Fruit fly (Drosophila melanogaster) whole organism, embryonic: ENCODE results near the gene JMJD4.

ENCODE experiments used
- C15 ChIP-seq: fragments of 200-800 bp; sonication (Bioruptor generic); IDR thresholded peaks from 3 replicates; pipeline ENCODE4 v1.3.6; 2022; ENCODE audit warnings: missing biosample characterization, missing genetic modification characterization
- CG10267 ChIP-seq: fragments of 200-800 bp; sonication (Bioruptor generic); optimal IDR thresholded peaks from 2 replicates; lab custom pipeline; 2018; ENCODE audit warnings: missing biosample characterization, mild to moderate bottlenecking, missing genetic modification characterization, moderate library complexity
- CG11696 ChIP-seq: fragments of 200-800 bp; sonication (Bioruptor generic); IDR thresholded peaks from 2 replicates; pipeline ENCODE4 v1.3.6; 2022; ENCODE audit warnings: missing biosample characterization, missing genetic modification characterization
- CG12299 ChIP-seq: fragments of 200-800 bp; sonication (Bioruptor generic); optimal IDR thresholded peaks from 2 replicates; lab custom pipeline; 2018; ENCODE audit warnings: missing biosample characterization, mild to moderate bottlenecking, missing genetic modification characterization
- CG14710 ChIP-seq: fragments of 200-800 bp; sonication (Bioruptor generic); optimal IDR thresholded peaks from 3 replicates; lab custom pipeline; 2019; ENCODE audit warnings: missing biosample characterization, mild to moderate bottlenecking, missing genetic modification characterization, moderate library complexity
- CG16863 ChIP-seq: fragments of 200-800 bp; sonication (Bioruptor generic); optimal IDR thresholded peaks from 3 replicates; lab custom pipeline; 2016; ENCODE audit warnings: missing biosample characterization, missing genetic modification characterization
- CG18619 ChIP-seq: fragments of 200-800 bp; sonication (Bioruptor generic); optimal IDR thresholded peaks from 3 replicates; lab custom pipeline; 2017; ENCODE audit warnings: missing biosample characterization, mild to moderate bottlenecking, missing genetic modification characterization
- CG2678 ChIP-seq: fragments of 200-800 bp; sonication (Bioruptor generic); optimal IDR thresholded peaks from 3 replicates; lab custom pipeline; 2019; ENCODE audit warnings: missing biosample characterization, mild to moderate bottlenecking, missing genetic modification characterization, moderate library complexity
- CG2889 ChIP-seq: fragments of 200-800 bp; sonication (Bioruptor generic); IDR thresholded peaks from 3 replicates; pipeline ENCODE4 v1.3.6; 2022; ENCODE audit warnings: missing biosample characterization, missing genetic modification characterization
- CG31365 ChIP-seq: fragments of 200-800 bp; sonication (Bioruptor generic); optimal IDR thresholded peaks from 2 replicates; lab custom pipeline; 2018; ENCODE audit warnings: missing biosample characterization, mild to moderate bottlenecking, missing genetic modification characterization
- CG32767 ChIP-seq: fragments of 200-800 bp; sonication (Bioruptor generic); IDR thresholded peaks from 2 replicates; pipeline ENCODE4 v1.3.6; 2022; ENCODE audit warnings: missing biosample characterization, missing genetic modification characterization
- CG32772 ChIP-seq: fragments of 200-800 bp; sonication (Bioruptor generic); IDR thresholded peaks from 2 replicates; pipeline ENCODE4 v1.3.6; 2022; ENCODE audit warnings: missing biosample characterization, missing genetic modification characterization
- CG3995 ChIP-seq: fragments of 200-800 bp; sonication (Bioruptor generic); optimal IDR thresholded peaks from 3 replicates; lab custom pipeline; 2016; ENCODE audit warnings: missing biosample characterization, missing genetic modification characterization
- CG4360 ChIP-seq: fragments of 200-800 bp; sonication (Bioruptor generic); IDR thresholded peaks from 2 replicates; pipeline ENCODE4 v1.3.6; 2022; ENCODE audit warnings: missing biosample characterization, missing genetic modification characterization
- CG4730 ChIP-seq: fragments of 200-800 bp; sonication (Bioruptor generic); IDR thresholded peaks from 2 replicates; pipeline ENCODE4 v1.3.6; 2022; ENCODE audit warnings: missing biosample characterization, missing genetic modification characterization
- CG5245 ChIP-seq: fragments of 200-800 bp; sonication (Bioruptor generic); optimal IDR thresholded peaks from 3 replicates; lab custom pipeline; 2016; ENCODE audit warnings: missing biosample characterization, missing genetic modification characterization
- CG6272 ChIP-seq: fragments of 200-800 bp; sonication (Bioruptor generic); IDR thresholded peaks from 2 replicates; pipeline ENCODE4 v1.3.6; 2022; ENCODE audit warnings: missing biosample characterization, missing genetic modification characterization
- CG9437 ChIP-seq: fragments of 200-800 bp; sonication (Bioruptor generic); optimal IDR thresholded peaks from 2 replicates; lab custom pipeline; 2018; ENCODE audit warnings: missing biosample characterization, mild to moderate bottlenecking, missing genetic modification characterization
- CG9876 ChIP-seq: fragments of 200-800 bp; sonication (Bioruptor generic); optimal IDR thresholded peaks from 2 replicates; lab custom pipeline; 2016; ENCODE audit warnings: missing biosample characterization, missing genetic modification characterization
- CG9932 ChIP-seq: fragments of 200-800 bp; sonication (Bioruptor generic); IDR thresholded peaks from 2 replicates; pipeline ENCODE4 v1.3.6; 2022; ENCODE audit warnings: missing biosample characterization, missing genetic modification characterization
- Dip3 ChIP-seq: fragments of 200-800 bp; sonication (Bioruptor generic); optimal IDR thresholded peaks from 3 replicates; lab custom pipeline; 2016; ENCODE audit warnings: missing biosample characterization, missing genetic modification characterization
- Kr ChIP-seq: fragments of 200-800 bp; sonication (Bioruptor generic); optimal IDR thresholded peaks from 2 replicates; lab custom pipeline; 2017; ENCODE audit warnings: missing biosample characterization, mild to moderate bottlenecking, missing genetic modification characterization
- Mes4 ChIP-seq: fragments of 200-800 bp; sonication (Bioruptor generic); optimal IDR thresholded peaks from 2 replicates; lab custom pipeline; 2016; ENCODE audit warnings: missing biosample characterization, missing genetic modification characterization
- Nf-YB ChIP-seq: fragments of 200-800 bp; sonication (Bioruptor generic); optimal IDR thresholded peaks from 3 replicates; lab custom pipeline; 2019; ENCODE audit warnings: missing biosample characterization, mild to moderate bottlenecking, missing genetic modification characterization, moderate library complexity
- Nf-YC ChIP-seq: fragments of 200-800 bp; optimal IDR thresholded peaks from 3 replicates; lab custom pipeline; 2019; ENCODE audit warnings: missing biosample characterization, mild to moderate bottlenecking, missing genetic modification characterization, moderate library complexity
- Scr ChIP-seq: fragments of 200-800 bp; sonication (Bioruptor generic); IDR thresholded peaks from 2 replicates; pipeline ENCODE4 v1.3.6; 2022; ENCODE audit warnings: missing biosample characterization, missing genetic modification characterization; ENCODE audit not compliant: partially characterized antibody
- Six4 ChIP-seq: fragments of 200-800 bp; sonication (Bioruptor generic); optimal IDR thresholded peaks from 2 replicates; lab custom pipeline; 2016; ENCODE audit warnings: missing biosample characterization, missing genetic modification characterization
- bab2 ChIP-seq: fragments of 200-800 bp; sonication (Bioruptor generic); optimal IDR thresholded peaks from 2 replicates; lab custom pipeline; 2016; ENCODE audit warnings: missing biosample characterization, missing genetic modification characterization
- ems ChIP-seq: fragments of 200-800 bp; sonication (Bioruptor generic); optimal IDR thresholded peaks from 3 replicates; lab custom pipeline; 2016; ENCODE audit warnings: missing biosample characterization, missing genetic modification characterization
- eve ChIP-seq, 2 experiments: fragments of >200 bp; optimal IDR thresholded peaks; 2 replicates each; lab custom pipeline; 2017; ENCODE audit warnings: missing biosample characterization in 2 of 2, missing genetic modification characterization in 2 of 2
- gem ChIP-seq: fragments of 200-800 bp; sonication (Bioruptor generic); optimal IDR thresholded peaks from 2 replicates; lab custom pipeline; 2019; ENCODE audit warnings: missing biosample characterization, mild to moderate bottlenecking, missing genetic modification characterization, moderate library complexity
- grn ChIP-seq: fragments of 200-800 bp; sonication (Bioruptor generic); optimal IDR thresholded peaks from 3 replicates; lab custom pipeline; 2017; ENCODE audit warnings: missing biosample characterization, missing genetic modification characterization
- gsb ChIP-seq: fragments of 200-800 bp; sonication (Bioruptor generic); IDR thresholded peaks from 2 replicates; pipeline ENCODE4 v1.3.6; 2022; ENCODE audit warnings: missing biosample characterization, missing genetic modification characterization
- ham ChIP-seq: fragments of 200-800 bp; sonication (Bioruptor generic); IDR thresholded peaks from 2 replicates; pipeline ENCODE4 v1.3.6; 2022; ENCODE audit warnings: missing biosample characterization, missing genetic modification characterization
- jigr1 ChIP-seq: fragments of 200-800 bp; sonication (Bioruptor generic); IDR thresholded peaks from 3 replicates; pipeline ENCODE4 v1.3.6; 2022; ENCODE audit warnings: missing biosample characterization, missing genetic modification characterization
- kni ChIP-seq: fragments of 200-800 bp; sonication (Bioruptor generic); optimal IDR thresholded peaks from 3 replicates; lab custom pipeline; 2017; ENCODE audit warnings: mild to moderate bottlenecking, missing biosample characterization, missing genetic modification reagents, missing genetic modification characterization
- lilli ChIP-seq: fragments of 200-800 bp; sonication (Bioruptor generic); optimal IDR thresholded peaks from 3 replicates; lab custom pipeline; 2016; ENCODE audit warnings: missing biosample characterization, missing genetic modification characterization
- lmd ChIP-seq: fragments of 200-800 bp; sonication (Bioruptor generic); IDR thresholded peaks from 2 replicates; pipeline ENCODE4 v1.3.6; 2022; ENCODE audit warnings: missing biosample characterization, missing genetic modification characterization
- maf-S ChIP-seq: fragments of 200-800 bp; sonication (Bioruptor generic); optimal IDR thresholded peaks from 2 replicates; lab custom pipeline; 2016; ENCODE audit warnings: missing biosample characterization, missing genetic modification characterization
- p53 ChIP-seq: fragments of 200-800 bp; sonication (Bioruptor generic); optimal IDR thresholded peaks from 2 replicates; lab custom pipeline; 2016; ENCODE audit warnings: missing biosample characterization, missing genetic modification characterization
- pan ChIP-seq, 4 experiments: fragments of >200 bp in 3 of 4; fragments of 200-800 bp in 1 of 4; sonication (Bioruptor generic) in 1 of 4; optimal IDR thresholded peaks in 3 of 4; IDR thresholded peaks in 1 of 4; 2 replicates each; pipeline versions ENCODE4 v1.3.6 to Lab custom; 2017 to 2022; ENCODE audit warnings: missing biosample characterization in 2 of 4, missing genetic modification characterization in 2 of 4, mixed read lengths in 1 of 4
- psq ChIP-seq: fragments of 200-800 bp; sonication (Bioruptor generic); optimal IDR thresholded peaks from 2 replicates; lab custom pipeline; 2017; ENCODE audit warnings: missing biosample characterization, missing genetic modification characterization
- ro ChIP-seq: fragments of 200-800 bp; sonication (Bioruptor generic); IDR thresholded peaks from 2 replicates; pipeline ENCODE4 v1.3.6; 2022; ENCODE audit warnings: missing biosample characterization, missing genetic modification characterization
- row ChIP-seq: fragments of 200-800 bp; sonication (Bioruptor generic); IDR thresholded peaks from 3 replicates; pipeline ENCODE4 v1.3.6; 2022; ENCODE audit warnings: missing biosample characterization, missing genetic modification characterization
- sd ChIP-seq: fragments of 200-800 bp; sonication (Bioruptor generic); optimal IDR thresholded peaks from 3 replicates; lab custom pipeline; 2018; ENCODE audit warnings: missing biosample characterization, mild to moderate bottlenecking, missing genetic modification characterization, moderate library complexity
- sna ChIP-seq: fragments of 200-800 bp; sonication (Bioruptor generic); IDR thresholded peaks from 2 replicates; pipeline ENCODE4 v1.3.6; 2022; ENCODE audit warnings: missing biosample characterization, missing genetic modification characterization; ENCODE audit not compliant: partially characterized antibody
- ssp ChIP-seq: fragments of 200-800 bp; sonication (Bioruptor generic); IDR thresholded peaks from 2 replicates; pipeline ENCODE4 v1.3.6; 2022; ENCODE audit warnings: missing biosample characterization, missing genetic modification characterization
- tll ChIP-seq, 2 experiments: fragments of 200-800 bp in 1 of 2; fragments of >200 bp in 1 of 2; sonication (Bioruptor generic) in 1 of 2; optimal IDR thresholded peaks; 2 replicates each; lab custom pipeline; 2017 to 2019; ENCODE audit warnings: missing biosample characterization in 2 of 2, missing genetic modification characterization in 2 of 2, mild to moderate bottlenecking in 1 of 2, moderate library complexity in 1 of 2
- ttk ChIP-seq: fragments of 200-800 bp; sonication (Bioruptor generic); IDR thresholded peaks from 2 replicates; pipeline ENCODE4 v2.1.2; 2022; ENCODE audit warnings: missing biosample characterization, missing genetic modification characterization
- yki ChIP-seq: fragments of >200 bp; optimal IDR thresholded peaks from 3 replicates; lab custom pipeline; 2018

The JMJD4 gene

dm6 chr2L:18148552-18149219 lies 10.4 kb downstream of the JMJD4 start (continued):
- peak; percentile 11 for TF ChIP-seq CG3995 (GFP tag; lab: Kevin White, UChicago)
- no peak for TF ChIP-seq p53 (GFP tag; lab: Kevin White, UChicago)
- TF ChIP-seq Mes4 (GFP tag; lab: Kevin White, UChicago), result peak; percentile 62
- no peak for TF ChIP-seq jigr1 (GFP tag; lab: Robert Waterston, UW)
- TF ChIP-seq row (GFP tag; lab: Robert Waterston, UW), result no peak
- peak; percentile 31 for TF ChIP-seq psq (GFP tag; lab: Kevin White, UChicago)
- peak; percentile 23; the same call in 1 of the 2 replicates for TF ChIP-seq gsb (GFP tag; lab: Robert Waterston, UW)
- TF ChIP-seq tll (GFP tag; optimal IDR thresholded peaks at IDR 0.05; lab: Kevin White, UChicago), result no peak
- TF ChIP-seq kni (GFP tag; lab: Kevin White, UChicago), result peak; percentile 59
- no peak for TF ChIP-seq ttk
- TF ChIP-seq Dip3 (GFP tag; lab: Kevin White, UChicago), result no peak
- no peak for TF ChIP-seq CG32772
- no peak for TF ChIP-seq yki
- TF ChIP-seq CG14710, result peak; percentile 47
- peak; percentile 27 for TF ChIP-seq CG9876
- peak; percentile 66 for TF ChIP-seq gem (tag; lab: Kevin White, UChicago)
- TF ChIP-seq CG16863 (GFP tag; lab: Kevin White, UChicago), result no peak
- 0 out of 2 replicates have a peak, but pooled peaks have one; percentile 32 for TF ChIP-seq CG9932
- TF ChIP-seq ssp (GFP tag; lab: Robert Waterston, UW), result no peak
- peak; percentile 6; the same call in 1 of the 2 replicates for TF ChIP-seq lmd (GFP tag; lab: Robert Waterston, UW)
- TF ChIP-seq CG4360 (GFP tag; lab: Robert Waterston, UW), result no peak
- no peak for TF ChIP-seq CG11696
- TF ChIP-seq CG10267, result peak; percentile 22
- TF ChIP-seq CG6272 (GFP tag; lab: Robert Waterston, UW), result no peak
- TF ChIP-seq sna (GFP tag; lab: Robert Waterston, UW), result no peak
- no peak for TF ChIP-seq Scr (GFP tag; lab: Robert Waterston, UW)
- TF ChIP-seq maf-S (GFP tag; lab: Kevin White, UChicago), result no peak
- TF ChIP-seq Six4 (GFP tag; lab: Kevin White, UChicago), result peak; percentile 3
- TF ChIP-seq CG32767 (GFP tag; lab: Robert Waterston, UW), result peak; percentile 45; the same call in 1 of the 2 replicates
- TF ChIP-seq bab2, result peak; percentile 66
- peak; percentile 51 for TF ChIP-seq Nf-YB (GFP tag; lab: Kevin White, UChicago)
- peak; percentile 80 for TF ChIP-seq grn (GFP tag; lab: Kevin White, UChicago)
- no peak for TF ChIP-seq ro (GFP tag; lab: Robert Waterston, UW)
- TF ChIP-seq CG5245, result no peak
- TF ChIP-seq CG4730 (GFP tag; lab: Robert Waterston, UW), result no peak
- TF ChIP-seq CG31365 (tag; lab: Kevin White, UChicago), result peak; percentile 75
- peak in 1 of 2 experiments; percentile 64 for TF ChIP-seq eve (GFP tag; optimal IDR thresholded peaks at IDR 0.05; lab: Kevin White, UChicago)
- peak; percentile 72 for TF ChIP-seq sd
- peak; percentile 55 for TF ChIP-seq Nf-YC (tag; lab: Kevin White, UChicago)
- TF ChIP-seq ham (GFP tag; lab: Robert Waterston, UW), result no peak
- TF ChIP-seq pan (optimal IDR thresholded peaks at IDR 0.05; lab: Kevin White, UChicago), result no peak
- TF ChIP-seq pan (GFP tag; optimal IDR thresholded peaks at IDR 0.05 in 1 of 2, IDR thresholded peaks at IDR 0.05 in 1 of 2), result peak in 1 of 2 experiments; percentile 57
- peak; percentile 12 for TF ChIP-seq lilli (GFP tag; lab: Kevin White, UChicago)
- TF ChIP-seq CG18619 (GFP tag; lab: Kevin White, UChicago), result peak; percentile 56
- peak; percentile 38; the same call in 1 of the 3 replicates for TF ChIP-seq C15
- peak; percentile 78 for TF ChIP-seq CG2678
- peak; percentile 73 for TF ChIP-seq Kr (GFP tag; lab: Kevin White, UChicago)
- peak; percentile 25 for TF ChIP-seq ems
- no peak for TF ChIP-seq CG9437 (GFP tag; lab: Kevin White, UChicago)
- peak; percentile 56 for TF ChIP-seq CG12299 (tag; lab: Kevin White, UChicago)
- no peak for TF ChIP-seq CG2889 (GFP tag; lab: Robert Waterston, UW)
